Fruit fly (Drosophila melanogaster): ENCODE results near the gene CG15534.

- TF ChIP-seq pan (optimal IDR thresholded peaks at IDR 0.05) (no peak), fru (GFP tag; optimal IDR thresholded peaks at IDR 0.05) (peak; percentile 7), br (GFP tag; optimal IDR thresholded peaks at IDR 0.05) (peak; percentile 2), Vsx2 (GFP tag; optimal IDR thresholded peaks at IDR 0.05; ENCODE audit: partially characterized antibody) (no peak), brk (GFP tag; optimal IDR thresholded peaks at IDR 0.05) (no peak), dl (GFP tag; optimal IDR thresholded peaks at IDR 0.05; ENCODE audit: insufficient read depth in 1 of 2, partially characterized antibody in 2 of 2) (no peak), dmrt93B (GFP tag; optimal IDR thresholded peaks at IDR 0.05) (no peak)
Observed at dm6 chr3R:30461608-30462243, 29.9 kb downstream of the CG15534 start.

All from whole organism, wandering third instar larva.